Fruit fly (Drosophila melanogaster) whole organism, embryonic: ENCODE measurements around the gene Jhbp2.

Source experiments
- Atf3 ChIP-seq: fragments of 200-800 bp; sonication (Bioruptor generic); optimal IDR thresholded peaks from 3 replicates; lab custom pipeline; 2016; ENCODE audit warnings: missing biosample characterization, missing genetic modification characterization
- CG13296 ChIP-seq: fragments of 200-800 bp; sonication (Bioruptor generic); optimal IDR thresholded peaks from 3 replicates; lab custom pipeline; 2018; ENCODE audit warnings: missing biosample characterization, mild to moderate bottlenecking, missing genetic modification characterization
- CG14014 ChIP-seq: fragments of 200-800 bp; sonication (Bioruptor generic); IDR thresholded peaks from 2 replicates; pipeline ENCODE4 v1.3.6; 2022; ENCODE audit warnings: missing biosample characterization, missing genetic modification characterization
- CG15479 ChIP-seq: fragments of 200-800 bp; sonication (Bioruptor generic); optimal IDR thresholded peaks from 3 replicates; lab custom pipeline; 2019; ENCODE audit warnings: missing biosample characterization, mild to moderate bottlenecking, missing genetic modification characterization, moderate library complexity
- CG15696 ChIP-seq: fragments of 200-800 bp; sonication (Bioruptor generic); optimal IDR thresholded peaks from 2 replicates; lab custom pipeline; 2019; ENCODE audit warnings: missing biosample characterization, mild to moderate bottlenecking, missing genetic modification characterization, moderate library complexity
- CG17328 ChIP-seq: fragments of 200-800 bp; sonication (Bioruptor generic); IDR thresholded peaks from 2 replicates; pipeline ENCODE4 v1.3.6; 2022; ENCODE audit warnings: missing biosample characterization, missing genetic modification characterization
- CG17359 ChIP-seq: fragments of 200-800 bp; sonication (Bioruptor generic); optimal IDR thresholded peaks from 3 replicates; lab custom pipeline; 2018; ENCODE audit warnings: missing biosample characterization, mild to moderate bottlenecking, missing genetic modification characterization, moderate library complexity
- CG1832 ChIP-seq: fragments of 200-800 bp; sonication (Bioruptor generic); optimal IDR thresholded peaks from 2 replicates; lab custom pipeline; 2017; ENCODE audit warnings: missing biosample characterization, mild to moderate bottlenecking, missing genetic modification characterization, inconsistent platforms
- CG2120 ChIP-seq: fragments of 200-800 bp; sonication (Bioruptor generic); optimal IDR thresholded peaks from 3 replicates; lab custom pipeline; 2016; ENCODE audit warnings: missing biosample characterization, missing genetic modification characterization
- CG30020 ChIP-seq: fragments of 200-800 bp; optimal IDR thresholded peaks from 2 replicates; lab custom pipeline; 2019; ENCODE audit warnings: missing biosample characterization, mild to moderate bottlenecking, missing genetic modification characterization, moderate library complexity
- CG30403 ChIP-seq: fragments of 200-800 bp; sonication (Bioruptor generic); optimal IDR thresholded peaks from 3 replicates; lab custom pipeline; 2016; ENCODE audit warnings: missing biosample characterization, missing genetic modification characterization
- CG30431 ChIP-seq: fragments of 200-800 bp; sonication (Bioruptor generic); optimal IDR thresholded peaks from 2 replicates; lab custom pipeline; 2017; ENCODE audit warnings: missing biosample characterization, missing genetic modification characterization
- CG31365 ChIP-seq: fragments of 200-800 bp; sonication (Bioruptor generic); optimal IDR thresholded peaks from 2 replicates; lab custom pipeline; 2018; ENCODE audit warnings: missing biosample characterization, mild to moderate bottlenecking, missing genetic modification characterization
- CG3163 ChIP-seq: fragments of 200-800 bp; sonication (Bioruptor generic); optimal IDR thresholded peaks from 3 replicates; lab custom pipeline; 2016; ENCODE audit warnings: missing biosample characterization, missing genetic modification characterization
- CG8290 ChIP-seq, 3 experiments: fragments of 200-800 bp; sonication (Bioruptor generic); optimal IDR thresholded peaks; 2 replicates each; lab custom pipeline; 2016 to 2019; ENCODE audit warnings: missing biosample characterization in 3 of 3, missing genetic modification characterization in 3 of 3, mild to moderate bottlenecking in 2 of 3, moderate library complexity in 1 of 3
- CG9932 ChIP-seq: fragments of 200-800 bp; sonication (Bioruptor generic); IDR thresholded peaks from 2 replicates; pipeline ENCODE4 v1.3.6; 2022; ENCODE audit warnings: missing biosample characterization, missing genetic modification characterization
- Deaf1 ChIP-seq: fragments of 200-800 bp; optimal IDR thresholded peaks from 3 replicates; lab custom pipeline; 2019; ENCODE audit warnings: missing biosample characterization, mild to moderate bottlenecking, missing genetic modification characterization, moderate library complexity
- Dll ChIP-seq: fragments of 200-800 bp; sonication (Bioruptor generic); IDR thresholded peaks from 4 replicates; pipeline ENCODE4 v1.3.6; 2022; ENCODE audit warnings: missing biosample characterization, missing genetic modification characterization; ENCODE audit not compliant: partially characterized antibody
- Drgx ChIP-seq: fragments of 200-800 bp; sonication (Bioruptor generic); IDR thresholded peaks from 2 replicates; pipeline ENCODE4 v1.3.6; 2022; ENCODE audit warnings: missing biosample characterization, missing genetic modification characterization
- Elba2 ChIP-seq: fragments of 200-800 bp; sonication (Bioruptor generic); optimal IDR thresholded peaks from 3 replicates; lab custom pipeline; 2016; ENCODE audit warnings: missing biosample characterization, missing genetic modification characterization
- HLH4C ChIP-seq: fragments of 200-800 bp; sonication (Bioruptor generic); IDR thresholded peaks from 3 replicates; pipeline ENCODE4 v1.3.6; 2022; ENCODE audit warnings: missing biosample characterization, missing genetic modification characterization; ENCODE audit not compliant: partially characterized antibody
- Oli ChIP-seq: fragments of 200-800 bp; sonication (Bioruptor generic); optimal IDR thresholded peaks from 2 replicates; lab custom pipeline; 2018; ENCODE audit warnings: missing biosample characterization, mild to moderate bottlenecking, missing genetic modification characterization, moderate library complexity
- Trl ChIP-seq, 3 experiments: fragments of >200 bp in 2 of 3; fragments of 200-800 bp in 1 of 3; sonication (Bioruptor generic) in 1 of 3; optimal IDR thresholded peaks; 2 replicates in 1 of 3; 3 replicates in 2 of 3; lab custom pipeline; 2016 to 2017; ENCODE audit warnings: missing biosample characterization in 1 of 3, missing genetic modification characterization in 1 of 3
- amos ChIP-seq: fragments of 200-800 bp; sonication (Bioruptor generic); IDR thresholded peaks from 2 replicates; pipeline ENCODE4 v1.3.6; 2022; ENCODE audit warnings: missing biosample characterization, missing genetic modification characterization; ENCODE audit not compliant: partially characterized antibody
- btn ChIP-seq: fragments of 200-800 bp; sonication (Bioruptor generic); optimal IDR thresholded peaks from 2 replicates; lab custom pipeline; 2016; ENCODE audit warnings: missing biosample characterization, missing genetic modification characterization
- cad ChIP-seq: fragments of >200 bp; optimal IDR thresholded peaks from 2 replicates; lab custom pipeline; 2017; ENCODE audit warnings: missing biosample characterization, missing genetic modification characterization
- cato ChIP-seq: fragments of 200-800 bp; sonication (Bioruptor generic); optimal IDR thresholded peaks from 2 replicates; lab custom pipeline; 2016; ENCODE audit warnings: missing biosample characterization, missing genetic modification characterization, borderline replicate concordance
- chif ChIP-seq, 2 experiments: fragments of 200-800 bp; sonication (Bioruptor generic); optimal IDR thresholded peaks; 3 replicates each; lab custom pipeline; 2016; ENCODE audit warnings: missing biosample characterization in 2 of 2, missing genetic modification characterization in 2 of 2
- crol ChIP-seq: fragments of 200-800 bp; sonication (Bioruptor generic); IDR thresholded peaks from 2 replicates; pipeline ENCODE4 v1.3.6; 2022; ENCODE audit warnings: missing biosample characterization, missing genetic modification characterization
- da ChIP-seq: fragments of 200-800 bp; sonication (Bioruptor generic); optimal IDR thresholded peaks from 2 replicates; lab custom pipeline; 2016; ENCODE audit warnings: missing biosample characterization, missing genetic modification characterization
- gcm ChIP-seq: fragments of 200-800 bp; sonication (Bioruptor generic); optimal IDR thresholded peaks from 2 replicates; lab custom pipeline; 2019; ENCODE audit warnings: missing biosample characterization, mild to moderate bottlenecking, missing genetic modification characterization, moderate library complexity
- gsb ChIP-seq: fragments of 200-800 bp; sonication (Bioruptor generic); IDR thresholded peaks from 2 replicates; pipeline ENCODE4 v1.3.6; 2022; ENCODE audit warnings: missing biosample characterization, missing genetic modification characterization
- lov ChIP-seq, 2 experiments: fragments of 200-800 bp in 1 of 2; fragments of >200 bp in 1 of 2; sonication (Bioruptor generic) in 1 of 2; IDR thresholded peaks in 1 of 2; optimal IDR thresholded peaks in 1 of 2; 2 replicates in 1 of 2; 3 replicates in 1 of 2; pipeline versions ENCODE4 v1.3.6 to Lab custom; 2017 to 2022; ENCODE audit warnings: missing biosample characterization in 1 of 2, missing genetic modification characterization in 1 of 2
- luna ChIP-seq: fragments of 200-800 bp; sonication (Bioruptor generic); optimal IDR thresholded peaks from 2 replicates; lab custom pipeline; 2016; ENCODE audit warnings: missing biosample characterization, missing genetic modification characterization
- pfk ChIP-seq: fragments of 200-800 bp; sonication (Bioruptor generic); optimal IDR thresholded peaks from 2 replicates; lab custom pipeline; 2018; ENCODE audit warnings: missing biosample characterization, mild to moderate bottlenecking, missing genetic modification characterization, moderate library complexity
- pho ChIP-seq: fragments of 200-800 bp; sonication (Bioruptor generic); optimal IDR thresholded peaks from 2 replicates; lab custom pipeline; 2016; ENCODE audit warnings: missing biosample characterization, missing genetic modification characterization
- pros ChIP-seq: fragments of 200-800 bp; sonication (Bioruptor generic); optimal IDR thresholded peaks from 3 replicates; lab custom pipeline; 2019; ENCODE audit warnings: missing biosample characterization, mild to moderate bottlenecking, missing genetic modification characterization, moderate library complexity
- pum ChIP-seq: fragments of 200-800 bp; sonication (Bioruptor generic); optimal IDR thresholded peaks from 2 replicates; lab custom pipeline; 2016; ENCODE audit warnings: missing biosample characterization, missing genetic modification characterization
- slou ChIP-seq: fragments of 200-800 bp; sonication (Bioruptor generic); optimal IDR thresholded peaks from 3 replicates; lab custom pipeline; 2016; ENCODE audit warnings: missing biosample characterization, missing genetic modification characterization
- sug ChIP-seq: fragments of 200-800 bp; optimal IDR thresholded peaks from 2 replicates; lab custom pipeline; 2019; ENCODE audit warnings: missing biosample characterization, mild to moderate bottlenecking, missing genetic modification characterization, moderate library complexity
- tll ChIP-seq, 2 experiments: fragments of 200-800 bp in 1 of 2; fragments of >200 bp in 1 of 2; sonication (Bioruptor generic) in 1 of 2; optimal IDR thresholded peaks; 2 replicates each; lab custom pipeline; 2017 to 2019; ENCODE audit warnings: missing biosample characterization in 2 of 2, missing genetic modification characterization in 2 of 2, mild to moderate bottlenecking in 1 of 2, moderate library complexity in 1 of 2
- tx ChIP-seq: fragments of 200-800 bp; sonication (Bioruptor generic); optimal IDR thresholded peaks from 2 replicates; lab custom pipeline; 2016; ENCODE audit warnings: missing biosample characterization, missing genetic modification characterization
- vnd ChIP-seq: fragments of 200-800 bp; sonication (Bioruptor generic); IDR thresholded peaks from 3 replicates; pipeline ENCODE4 v1.3.6; 2022; ENCODE audit warnings: missing biosample characterization, missing genetic modification characterization; ENCODE audit not compliant: partially characterized antibody
- vvl ChIP-seq: fragments of 200-800 bp; sonication (Bioruptor generic); IDR thresholded peaks from 2 replicates; pipeline ENCODE4 v1.3.6; 2022; ENCODE audit warnings: missing biosample characterization, missing genetic modification characterization
- zfh1 ChIP-seq: fragments of 200-800 bp; sonication (Bioruptor generic); IDR thresholded peaks from 3 replicates; pipeline ENCODE4 v1.3.6; 2022; ENCODE audit warnings: missing biosample characterization, missing genetic modification characterization

Gene Jhbp2

dm6 chr3R:4960107-4960506 is 1.0 kb downstream of the Jhbp2 start (continued):
- TF ChIP-seq cad (GFP tag; lab: Kevin White, UChicago) (peak; percentile 59), CG30431 (GFP tag; lab: Kevin White, UChicago) (no peak), CG15479 (GFP tag; lab: Kevin White, UChicago) (peak; percentile 60), CG30403 (GFP tag; lab: Kevin White, UChicago) (no peak), CG13296 (GFP tag; lab: Kevin White, UChicago) (no peak), vnd (GFP tag; lab: Robert Waterston, UW) (no peak), lov (optimal IDR thresholded peaks at IDR 0.05; lab: Kevin White, UChicago) (no peak), lov (GFP tag; IDR thresholded peaks at IDR 0.05; lab: Robert Waterston, UW) (no peak), CG17328 (GFP tag; lab: Robert Waterston, UW) (no peak), tll (GFP tag; optimal IDR thresholded peaks at IDR 0.05; lab: Kevin White, UChicago) (peak in 1 of 2 experiments; percentile 5), luna (GFP tag; lab: Kevin White, UChicago) (no peak), CG30020 (tag; lab: Kevin White, UChicago) (no peak), CG31365 (no peak)

DNA sequence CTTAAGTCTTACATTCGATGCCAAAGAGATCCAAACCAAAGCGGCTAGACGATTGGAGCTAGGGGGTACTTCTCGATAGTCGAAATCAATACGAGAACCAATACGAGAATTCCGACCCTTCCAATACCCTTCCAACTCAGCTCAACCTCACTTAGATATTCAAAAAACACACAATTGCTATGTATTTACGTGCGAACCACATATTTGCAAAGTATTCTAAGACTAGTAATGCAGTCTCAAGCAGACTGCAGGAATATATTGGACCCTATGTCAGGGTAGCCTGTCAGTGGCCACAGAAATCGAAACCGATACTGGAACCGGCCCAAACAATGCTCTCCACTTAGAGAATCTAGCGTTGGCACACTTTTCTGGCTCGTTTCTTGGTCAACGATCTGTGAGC is 3.3 kb downstream of the Jhbp2 start:
- TF ChIP-seq gsb (peak; percentile 24; the same call in 1 of the 2 replicates), Drgx (GFP tag; lab: Robert Waterston, UW) (peak; percentile 63), CG9932 (peak; percentile 15; the same call in 1 of the 2 replicates), chif (GFP tag; optimal IDR thresholded peaks at IDR 0.05; lab: Kevin White, UChicago) (no peak), CG8290 (GFP tag; optimal IDR thresholded peaks at IDR 0.05; lab: Kevin White, UChicago) (no peak), CG8290 (tag; optimal IDR thresholded peaks at IDR 0.05; lab: Kevin White, UChicago) (no peak), cato (GFP tag; lab: Kevin White, UChicago) (no peak), sug (tag; lab: Kevin White, UChicago) (no peak), zfh1 (GFP tag; lab: Robert Waterston, UW) (0 out of 3 replicates have a peak, but pooled peaks have one; percentile 6), pho (GFP tag; lab: Kevin White, UChicago) (no peak)

dm6 chr3R:4955152-4955551 is 6.0 kb downstream of the Jhbp2 start, which contains the start of gene Jhbp3:
TSS of gene Jhbp3 (minus strand) at chr3R:4955252.
- TF ChIP-seq Dll (GFP tag; lab: Robert Waterston, UW) (no peak), Deaf1 (tag; lab: Kevin White, UChicago) (peak; percentile 19), Trl (optimal IDR thresholded peaks at IDR 0.05; lab: Kevin White, UChicago) (peak in 1 of 2 experiments; percentile 27), Trl (GFP tag; optimal IDR thresholded peaks at IDR 0.05; lab: Kevin White, UChicago) (no peak), amos (GFP tag; lab: Robert Waterston, UW) (no peak), btn (GFP tag; lab: Kevin White, UChicago) (no peak), CG1832 (GFP tag; lab: Kevin White, UChicago) (peak; percentile 76), pros (GFP tag; lab: Kevin White, UChicago) (peak; percentile 25), crol (GFP tag; lab: Robert Waterston, UW) (0 out of 2 replicates have a peak, but pooled peaks have one; percentile 7)

DNA sequence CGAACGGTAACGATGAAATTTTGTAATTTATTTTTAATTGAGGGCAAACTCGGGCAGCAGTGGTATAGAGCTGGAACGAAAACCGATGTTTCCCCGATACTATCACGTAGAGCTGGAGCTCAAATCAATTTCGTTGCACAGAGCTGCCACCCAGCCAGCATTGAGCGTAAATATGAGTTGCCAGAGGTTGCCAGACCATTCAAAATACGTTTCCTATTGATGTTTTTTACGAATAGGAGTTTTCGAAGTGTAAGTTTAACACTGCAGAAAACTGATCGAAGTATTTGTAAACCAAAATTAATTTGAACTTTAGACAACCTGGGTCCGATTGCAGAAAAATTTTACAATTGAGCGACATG is 8.6 kb downstream of the Jhbp2 start, which contains the start of gene Ubc6:
Ubc6 (minus strand) TSS at position 112 of the 359 bp plus-strand sequence.
- TF ChIP-seq CG2120 (GFP tag; lab: Kevin White, UChicago) (peak; percentile 83), da (GFP tag; lab: Kevin White, UChicago) (peak; percentile 65), gcm (no peak), Atf3 (GFP tag; lab: Kevin White, UChicago) (peak; percentile 71), CG14014 (GFP tag; lab: Robert Waterston, UW) (no peak), Oli (tag; lab: Kevin White, UChicago) (no peak), HLH4C (GFP tag; lab: Robert Waterston, UW) (no peak), pum (GFP tag; lab: Kevin White, UChicago) (peak; percentile 76), CG15696 (peak; percentile 23), pfk (no peak), slou (GFP tag; lab: Kevin White, UChicago) (peak; percentile 40), vvl (GFP tag; lab: Robert Waterston, UW) (no peak), CG17359 (tag; lab: Kevin White, UChicago) (peak; percentile 48), CG3163 (peak; percentile 52), tx (peak; percentile 71), Elba2 (GFP tag; lab: Kevin White, UChicago) (peak; percentile 88)
